Worm (Caenorhabditis elegans): Measurements from ENCODE around the gene Y50D7A.1.
A peak's percentile ranks its signal among the peaks of the same experiment; 100 is the strongest.

Gene Y50D7A.1

ce11 chrIII:294527-294926, 2.1 kb downstream of the Y50D7A.1 start, which contains the start of gene Y50D7A.13:
Gene Y50D7A.13 (minus strand): TSS chrIII:294627.
- TF ChIP-seq pha-4 (tag; optimal IDR thresholded peaks at IDR 0.05): no peak
- no peak for TF ChIP-seq mdl-1 (tag; optimal IDR thresholded peaks at IDR 0.05)
- no peak for TF ChIP-seq ceh-82 (tag; optimal IDR thresholded peaks at IDR 0.05)
- no peak for TF ChIP-seq sea-2 (GFP tag; optimal IDR thresholded peaks at IDR 0.05)
- TF ChIP-seq daf-12 (tag; optimal IDR thresholded peaks at IDR 0.05): no peak
- no peak for TF ChIP-seq ztf-4 (tag; optimal IDR thresholded peaks at IDR 0.05)
- TF ChIP-seq fos-1 (tag; optimal IDR thresholded peaks at IDR 0.05): no peak
- no peak for TF ChIP-seq lin-15B (tag; optimal IDR thresholded peaks at IDR 0.05)
- no peak for TF ChIP-seq ceh-28 (tag; optimal IDR thresholded peaks at IDR 0.05)
- TF ChIP-seq jun-1 (tag; optimal IDR thresholded peaks at IDR 0.05): no peak
- no peak for TF ChIP-seq elt-3 (tag; optimal IDR thresholded peaks at IDR 0.05)

ce11 chrIII:298456-298855, 6.0 kb downstream of the Y50D7A.1 start, which contains the start of gene ads-1:
Gene ads-1 (minus strand): TSS chrIII:298556.
- TF ChIP-seq lin-39 (tag; optimal IDR thresholded peaks at IDR 0.05): no peak
- no peak for TF ChIP-seq nhr-11 (tag; optimal IDR thresholded peaks at IDR 0.05)
- TF ChIP-seq pha-4 (tag; optimal IDR thresholded peaks at IDR 0.05): no peak
- TF ChIP-seq nhr-23 (tag; optimal IDR thresholded peaks at IDR 0.05): no peak
- TF ChIP-seq hmg-11 (tag; optimal IDR thresholded peaks at IDR 0.05): no peak
- no peak for TF ChIP-seq unc-39 (tag; optimal IDR thresholded peaks at IDR 0.05)
- TF ChIP-seq eor-1 (tag; optimal IDR thresholded peaks at IDR 0.05): no peak
- TF ChIP-seq tbx-2 (tag; optimal IDR thresholded peaks at IDR 0.05): no peak
- no peak for TF ChIP-seq elt-1 (tag; optimal IDR thresholded peaks at IDR 0.05)
- no peak for TF ChIP-seq fos-1 (tag; optimal IDR thresholded peaks at IDR 0.05)
- TF ChIP-seq mdl-1 (tag; optimal IDR thresholded peaks at IDR 0.05): no peak
- no peak for TF ChIP-seq ceh-28 (tag; optimal IDR thresholded peaks at IDR 0.05)
- TF ChIP-seq egl-5 (tag; optimal IDR thresholded peaks at IDR 0.05): no peak

- TF ChIP-seq pqm-1 (tag; optimal IDR thresholded peaks at IDR 0.05) (peak; percentile 36), elt-2 (tag; optimal IDR thresholded peaks at IDR 0.05) (peak; percentile 82), nhr-43 (tag; optimal IDR thresholded peaks at IDR 0.05; ENCODE audit: poor library complexity, severe bottlenecking) (no peak)
These were observed 6.8 kb downstream of the Y50D7A.1 start for ce11 chrIII:299220-299619.

- TF ChIP-seq hmg-11 (tag; optimal IDR thresholded peaks at IDR 0.05): no peak
These were observed 12.1 kb downstream of the Y50D7A.1 start for ce11 chrIII:304564-304963.

ce11 chrIII:311174-311573, 18.7 kb downstream of the Y50D7A.1 start:
- TF ChIP-seq hmg-11 (tag; optimal IDR thresholded peaks at IDR 0.05) (peak; percentile 2), nhr-43 (tag; optimal IDR thresholded peaks at IDR 0.05; ENCODE audit: poor library complexity, severe bottlenecking) (no peak)

- TF ChIP-seq egl-27 (tag; optimal IDR thresholded peaks at IDR 0.05): peak; percentile 45
- no peak for TF ChIP-seq lsy-12 (tag; optimal IDR thresholded peaks at IDR 0.05)
- TF ChIP-seq aly-2 (tag; optimal IDR thresholded peaks at IDR 0.05): no peak
- peak; percentile 7 for TF ChIP-seq skn-1 (tag; optimal IDR thresholded peaks at IDR 0.05)
These were observed 20.4 kb downstream of the Y50D7A.1 start for ce11 chrIII:312873-313272.

ce11 chrIII:315160-315559, 22.7 kb downstream of the Y50D7A.1 start, which contains the start of gene Y50D7A.10:
Gene Y50D7A.10 (plus strand): TSS chrIII:315460.
- TF ChIP-seq elt-3 (tag; optimal IDR thresholded peaks at IDR 0.05) (no peak), lin-15B (tag; optimal IDR thresholded peaks at IDR 0.05) (no peak), egl-5 (tag; optimal IDR thresholded peaks at IDR 0.05) (no peak), snpc-4 (tag; optimal IDR thresholded peaks at IDR 0.05) (no peak), daf-12 (tag; optimal IDR thresholded peaks at IDR 0.05) (no peak)

- TF ChIP-seq mdl-1 (tag; optimal IDR thresholded peaks at IDR 0.05): no peak
These were observed 50.6 kb downstream of the Y50D7A.1 start, which contains the start of gene Y50D7A.8 for ce11 chrIII:343141-343345. Gene Y50D7A.8 (minus strand): TSS chrIII:343241.
